Worm (Caenorhabditis elegans) whole organism, L3 larva: ENCODE measurements around the gene mpz-1.
A peak's percentile ranks its signal among the peaks of the same experiment; 100 is the strongest.

ENCODE experiments used
- R02D3.7 ChIP-seq: fragments of 150-350 bp; optimal IDR thresholded peaks from 2 replicates; lab custom pipeline; 2014; ENCODE audit warnings: missing biosample characterization, missing genetic modification characterization
- ZK546.5 ChIP-seq: sonication (generic microtip); optimal IDR thresholded peaks from 2 replicates; lab custom pipeline; 2017; ENCODE audit warnings: missing biosample characterization, missing genetic modification characterization
- aly-2 ChIP-seq: fragments of 150-350 bp; optimal IDR thresholded peaks from 2 replicates; lab custom pipeline; 2014; ENCODE audit warnings: missing biosample characterization, missing genetic modification characterization
- ama-1 ChIP-seq: fragments of 150-350 bp; optimal IDR thresholded peaks from 2 replicates; lab custom pipeline; 2018
- ceh-16 ChIP-seq: sonication (generic microtip); optimal IDR thresholded peaks from 2 replicates; lab custom pipeline; 2017; ENCODE audit warnings: missing biosample characterization, missing genetic modification characterization
- ceh-82 ChIP-seq: fragments of 150-350 bp; optimal IDR thresholded peaks from 2 replicates; lab custom pipeline; 2014; ENCODE audit warnings: missing biosample characterization, missing genetic modification characterization
- ceh-9 ChIP-seq: sonication (generic microtip); optimal IDR thresholded peaks from 2 replicates; lab custom pipeline; 2018; ENCODE audit warnings: missing biosample characterization, missing genetic modification characterization
- daf-12 ChIP-seq: fragments of 150-350 bp; optimal IDR thresholded peaks from 2 replicates; lab custom pipeline; 2014; ENCODE audit warnings: missing biosample characterization, missing genetic modification reagents, missing genetic modification characterization
- egl-27 ChIP-seq: sonication (generic microtip); optimal IDR thresholded peaks from 4 replicates; lab custom pipeline; 2017; ENCODE audit warnings: missing biosample characterization, missing genetic modification reagents, missing genetic modification characterization
- elt-1 ChIP-seq: fragments of 150-350 bp; optimal IDR thresholded peaks from 2 replicates; lab custom pipeline; 2014; ENCODE audit warnings: missing biosample characterization, missing genetic modification characterization
- elt-2 ChIP-seq: sonication (generic microtip); optimal IDR thresholded peaks from 2 replicates; lab custom pipeline; 2016; ENCODE audit warnings: missing genetic modification reagents, mild to moderate bottlenecking, missing genetic modification characterization, missing compliant biosample characterization
- fkh-10 ChIP-seq: sonication (generic microtip); optimal IDR thresholded peaks from 2 replicates; lab custom pipeline; 2017; ENCODE audit warnings: missing biosample characterization, missing genetic modification reagents, missing genetic modification characterization
- fkh-2 ChIP-seq: fragments of 150-350 bp; optimal IDR thresholded peaks from 2 replicates; lab custom pipeline; 2014; ENCODE audit warnings: missing biosample characterization, missing genetic modification reagents, missing genetic modification characterization
- fos-1 ChIP-seq: fragments of 150-350 bp; optimal IDR thresholded peaks from 2 replicates; lab custom pipeline; 2014; ENCODE audit warnings: missing biosample characterization, missing genetic modification characterization
- hmg-11 ChIP-seq: sonication (generic microtip); optimal IDR thresholded peaks from 2 replicates; lab custom pipeline; 2016; ENCODE audit warnings: missing genetic modification characterization, missing compliant biosample characterization
- jun-1 ChIP-seq: fragments of 150-350 bp; optimal IDR thresholded peaks from 2 replicates; lab custom pipeline; 2014; ENCODE audit warnings: missing biosample characterization, missing genetic modification reagents, missing genetic modification characterization
- lin-15B ChIP-seq: fragments of 150-350 bp; optimal IDR thresholded peaks from 2 replicates; lab custom pipeline; 2014; ENCODE audit warnings: missing biosample characterization, missing genetic modification characterization
- lin-39 ChIP-seq: fragments of 150-350 bp; optimal IDR thresholded peaks from 2 replicates; lab custom pipeline; 2018; ENCODE audit warnings: missing biosample characterization, missing genetic modification reagents, missing genetic modification characterization
- lsy-12 ChIP-seq: sonication (generic microtip); optimal IDR thresholded peaks from 2 replicates; lab custom pipeline; 2016; ENCODE audit warnings: mild to moderate bottlenecking, missing genetic modification characterization, missing compliant biosample characterization
- mdl-1 ChIP-seq: fragments of 150-350 bp; optimal IDR thresholded peaks from 2 replicates; lab custom pipeline; 2014; ENCODE audit warnings: missing biosample characterization, missing genetic modification characterization
- mml-1 ChIP-seq: fragments of 150-350 bp; sonication (generic microtip); optimal IDR thresholded peaks from 3 replicates; lab custom pipeline; 2014; ENCODE audit warnings: missing biosample characterization, missing genetic modification characterization
- nfya-1 ChIP-seq: sonication (generic microtip); optimal IDR thresholded peaks from 2 replicates; lab custom pipeline; 2017; ENCODE audit warnings: missing genetic modification characterization, mild to moderate bottlenecking, missing compliant biosample characterization, antibody characterized with exemption, moderate library complexity; ENCODE audit not compliant: insufficient read depth
- nhr-12 ChIP-seq: fragments of 150-350 bp; optimal IDR thresholded peaks from 2 replicates; lab custom pipeline; 2014; ENCODE audit warnings: missing biosample characterization, missing genetic modification characterization
- nhr-23 ChIP-seq: fragments of 150-350 bp; optimal IDR thresholded peaks from 2 replicates; lab custom pipeline; 2014; ENCODE audit warnings: missing biosample characterization, missing genetic modification reagents, missing genetic modification characterization
- nhr-237 ChIP-seq: fragments of 150-350 bp; optimal IDR thresholded peaks from 2 replicates; lab custom pipeline; 2014; ENCODE audit warnings: missing biosample characterization, missing genetic modification characterization
- nhr-25 ChIP-seq: sonication (generic microtip); optimal IDR thresholded peaks from 2 replicates; lab custom pipeline; 2017; ENCODE audit warnings: missing biosample characterization, missing genetic modification characterization
- nhr-28 ChIP-seq: fragments of 150-350 bp; optimal IDR thresholded peaks from 2 replicates; lab custom pipeline; 2014; ENCODE audit warnings: missing biosample characterization, missing genetic modification characterization
- nhr-43 ChIP-seq: sonication (generic microtip); optimal IDR thresholded peaks from 2 replicates; lab custom pipeline; 2016; ENCODE audit warnings: mild to moderate bottlenecking, missing genetic modification characterization, missing compliant biosample characterization; ENCODE audit not compliant: poor library complexity, severe bottlenecking
- pha-4 ChIP-seq: fragments of 150-350 bp; optimal IDR thresholded peaks from 2 replicates; lab custom pipeline; 2014; ENCODE audit warnings: missing biosample characterization, missing genetic modification reagents, missing genetic modification characterization
- sea-2 ChIP-seq: fragments of 150-350 bp; sonication (generic microtip); optimal IDR thresholded peaks from 4 replicates; lab custom pipeline; 2014; ENCODE audit warnings: missing biosample characterization, missing genetic modification reagents, missing genetic modification characterization
- skn-1 ChIP-seq: fragments of 150-350 bp; optimal IDR thresholded peaks from 2 replicates; lab custom pipeline; 2014; ENCODE audit warnings: missing biosample characterization, missing genetic modification characterization
- snpc-4 ChIP-seq: fragments of 150-350 bp; optimal IDR thresholded peaks from 2 replicates; lab custom pipeline; 2014; ENCODE audit warnings: missing biosample characterization, missing genetic modification characterization
- tbx-2 ChIP-seq: sonication (generic microtip); optimal IDR thresholded peaks from 2 replicates; lab custom pipeline; 2016; ENCODE audit warnings: mild to moderate bottlenecking, missing genetic modification characterization, missing compliant biosample characterization
- unc-62 ChIP-seq: fragments of 150-350 bp; sonication (generic microtip); optimal IDR thresholded peaks from 4 replicates; lab custom pipeline; 2014; ENCODE audit warnings: missing biosample characterization, missing genetic modification reagents, missing genetic modification characterization
- ztf-11 ChIP-seq: fragments of 150-350 bp; optimal IDR thresholded peaks from 2 replicates; lab custom pipeline; 2014; ENCODE audit warnings: missing biosample characterization, missing genetic modification characterization
- ztf-4 ChIP-seq: fragments of 150-350 bp; optimal IDR thresholded peaks from 2 replicates; lab custom pipeline; 2014; ENCODE audit warnings: missing biosample characterization, missing genetic modification characterization

Gene mpz-1

DNA sequence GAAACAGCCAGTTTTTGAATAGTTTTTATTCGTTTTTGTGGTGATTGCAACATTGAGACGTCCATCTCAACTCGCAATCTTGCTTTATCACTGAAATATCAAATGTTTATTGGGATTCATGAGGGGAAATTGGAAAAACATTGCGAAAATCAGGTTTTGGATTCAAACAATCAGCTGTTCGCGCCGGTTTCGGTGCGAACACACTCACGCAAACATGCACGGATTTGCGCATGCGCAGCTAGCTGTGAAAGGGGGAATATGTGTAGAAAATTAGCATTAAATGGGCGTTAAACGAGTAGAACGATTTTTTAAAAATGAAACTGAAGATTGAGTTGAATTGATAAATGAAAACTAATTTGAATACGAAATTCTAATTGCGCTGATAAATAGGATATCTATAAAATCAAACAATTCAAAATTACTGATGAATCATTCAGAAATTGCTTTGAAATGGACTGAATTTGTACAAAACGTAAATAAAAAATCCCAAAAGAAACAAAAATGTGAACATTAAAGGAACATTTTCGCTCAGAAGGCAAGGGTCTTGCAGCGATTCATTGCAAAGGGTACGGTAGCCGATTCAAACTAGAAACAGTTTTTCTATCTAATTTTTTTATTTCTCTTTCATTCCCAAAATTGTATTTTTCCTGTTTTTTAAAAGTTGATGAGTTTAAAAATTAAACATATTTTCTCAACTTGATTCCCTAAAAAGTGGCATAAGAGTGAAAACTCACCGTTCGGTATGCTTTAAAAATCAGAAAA, 5.5 kb upstream of the mpz-1 start, which contains the start of gene ect-2:
Gene ect-2 (minus strand): TSS at position 762 of the 762 bp plus-strand sequence.
- TF ChIP-seq nhr-28 (tag; lab: Kevin White, UChicago) (no peak), skn-1 (no peak), tbx-2 (tag; lab: Kevin White, UChicago) (no peak), mml-1 (tag; lab: Kevin White, UChicago) (no peak), pha-4 (tag; lab: Kevin White, UChicago) (no peak), fos-1 (tag; lab: Kevin White, UChicago) (no peak), fkh-10 (GFP tag; lab: Kevin White, UChicago) (no peak), nfya-1 (peak; percentile 34), ceh-16 (tag; lab: Kevin White, UChicago) (no peak), R02D3.7 (tag; lab: Kevin White, UChicago) (no peak), ztf-4 (tag; lab: Kevin White, UChicago) (no peak), ceh-82 (tag; lab: Kevin White, UChicago) (no peak), lin-39 (tag; lab: Kevin White, UChicago) (no peak), ztf-11 (tag; lab: Kevin White, UChicago) (no peak), nhr-25 (tag; lab: Kevin White, UChicago) (peak; percentile 37), daf-12 (tag; lab: Kevin White, UChicago) (no peak), nhr-23 (tag; lab: Kevin White, UChicago) (no peak), fkh-2 (tag; lab: Kevin White, UChicago) (no peak), ceh-9 (tag; lab: Kevin White, UChicago) (no peak), lin-15B (tag; lab: Kevin White, UChicago) (peak; percentile 5), aly-2 (tag; lab: Kevin White, UChicago) (no peak), snpc-4 (no peak), unc-62 (GFP tag; lab: Kevin White, UChicago) (no peak), egl-27 (tag; lab: Kevin White, UChicago) (no peak), elt-2 (no peak), elt-1 (no peak)

ce11 chrII:10769291-10769690, 8.6 kb downstream of the mpz-1 start:
- TF ChIP-seq R02D3.7 (tag; lab: Kevin White, UChicago), result no peak
- peak; percentile 79 for TF ChIP-seq fkh-10 (GFP tag; lab: Kevin White, UChicago)

DNA sequence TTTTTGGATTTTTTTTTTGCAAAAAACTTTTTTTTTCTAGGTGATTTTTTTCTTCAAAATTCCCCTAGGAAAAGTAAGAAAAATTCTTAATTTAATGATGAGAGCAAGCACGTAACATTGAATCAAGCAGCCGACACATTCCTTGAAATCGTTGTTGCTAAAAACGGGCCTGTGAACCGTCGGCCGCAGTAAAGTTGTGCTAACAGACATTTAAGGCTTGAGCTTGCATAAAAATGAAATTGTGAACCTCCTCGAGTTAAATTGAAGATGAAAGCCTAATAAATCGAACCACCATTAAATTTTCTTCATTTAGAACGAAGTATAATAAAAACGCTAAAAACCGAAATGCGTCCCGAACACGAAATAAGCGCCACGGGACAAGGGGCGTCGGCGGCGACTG, 9.9 kb downstream of the mpz-1 start:
- no peak for TF ChIP-seq ama-1 (lab: Kevin White, UChicago)
- TF ChIP-seq ZK546.5 (tag; lab: Kevin White, UChicago), result no peak
- no peak for TF ChIP-seq fos-1 (tag; lab: Kevin White, UChicago)
- no peak for TF ChIP-seq ceh-82 (tag; lab: Kevin White, UChicago)
- TF ChIP-seq nhr-12 (tag; lab: Kevin White, UChicago), result no peak
- TF ChIP-seq lsy-12 (tag; lab: Kevin White, UChicago), result no peak
- no peak for TF ChIP-seq hmg-11 (tag; lab: Kevin White, UChicago)
- no peak for TF ChIP-seq fkh-10 (GFP tag; lab: Kevin White, UChicago)
- no peak for TF ChIP-seq nhr-237 (tag; lab: Kevin White, UChicago)

DNA sequence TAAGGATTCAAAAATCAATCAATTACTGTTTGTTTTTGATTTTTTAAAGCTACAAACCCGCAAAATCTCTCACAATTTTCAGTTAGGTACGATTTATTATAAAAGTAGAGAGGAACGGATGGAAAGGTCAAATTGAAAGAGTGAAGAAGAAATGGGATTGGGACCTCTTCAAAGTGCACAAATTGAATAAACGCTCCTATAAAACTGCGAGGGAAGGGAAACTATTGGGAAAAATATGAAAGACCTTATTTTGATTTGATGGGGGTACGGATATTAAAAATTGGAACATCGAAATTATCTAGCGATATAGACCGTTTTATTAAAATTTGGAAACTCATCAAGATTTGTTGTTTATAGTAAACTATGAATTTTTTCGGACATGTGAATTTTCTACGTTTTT, 11.2 kb downstream of the mpz-1 start:
- TF ChIP-seq ama-1 (lab: Kevin White, UChicago) (no peak), ceh-16 (tag; lab: Kevin White, UChicago) (no peak), unc-62 (GFP tag; lab: Kevin White, UChicago) (no peak), hmg-11 (tag; lab: Kevin White, UChicago) (no peak), elt-1 (no peak), fkh-2 (tag; lab: Kevin White, UChicago) (no peak), ztf-4 (tag; lab: Kevin White, UChicago) (no peak), jun-1 (tag; lab: Kevin White, UChicago) (no peak), skn-1 (no peak), daf-12 (tag; lab: Kevin White, UChicago) (no peak), sea-2 (GFP tag; lab: Kevin White, UChicago) (no peak), lsy-12 (tag; lab: Kevin White, UChicago) (no peak), mdl-1 (tag; lab: Kevin White, UChicago) (no peak), nhr-43 (no peak)
